Fruit fly (Drosophila melanogaster) ovary, adult (tissue): ENCODE data around the gene Nmd3.
A peak's percentile ranks its signal among the peaks of the same experiment; 100 is the strongest.

Experiments
- CG17801 ChIP-seq: fragments of 200-800 bp; optimal IDR thresholded peaks from 2 replicates; lab custom pipeline; 2019; ENCODE audit warnings: missing biosample characterization, mild to moderate bottlenecking, missing genetic modification characterization, moderate library complexity; ENCODE audit not compliant: partially characterized antibody

Gene Nmd3

dm6 chrX:2145114-2145513 is 39.4 kb downstream of the Nmd3 start, which contains the start of gene Pgd:
Gene Pgd, plus strand, starts transcription at chrX:2145136.
- TF ChIP-seq CG17801 = peak; percentile 73

- TF ChIP-seq CG17801 = no peak
These were observed 41.5 kb downstream of the Nmd3 start for dm6 chrX:2142935-2143312.

dm6 chrX:2142275-2142934 is 42.1 kb downstream of the Nmd3 start:
- no peak for TF ChIP-seq CG17801

DNA sequence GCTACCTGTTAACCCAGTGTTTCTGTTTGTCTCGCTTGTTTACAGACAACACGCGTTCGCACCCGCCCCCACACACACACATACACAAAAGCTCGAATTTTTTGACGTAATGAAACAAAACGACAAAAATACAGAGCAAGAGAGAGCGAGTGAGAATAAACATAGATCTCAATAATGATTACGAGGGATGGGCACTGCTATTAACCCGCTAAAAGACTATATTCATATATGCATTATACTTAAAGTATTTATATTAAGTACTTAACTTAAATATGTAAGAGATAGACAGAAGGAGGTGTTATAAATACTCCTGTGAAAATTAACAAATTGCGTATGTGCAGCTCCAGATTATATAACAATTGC is 42.6 kb downstream of the Nmd3 start:
- peak; percentile 53 for TF ChIP-seq CG17801

dm6 chrX:2141159-2141853 is 43.2 kb downstream of the Nmd3 start, which contains the start of gene D2hgdh:
Gene D2hgdh, plus strand, starts transcription at chrX:2141489.
- TF ChIP-seq CG17801 = peak; percentile 2

dm6 chrX:2140487-2140886 is 44.0 kb downstream of the Nmd3 start:
- no peak for TF ChIP-seq CG17801

dm6 chrX:2139610-2140009 is 44.9 kb downstream of the Nmd3 start:
- no peak for TF ChIP-seq CG17801

dm6 chrX:2138417-2138816 is 46.1 kb downstream of the Nmd3 start:
- no peak for TF ChIP-seq CG17801

- no peak for TF ChIP-seq CG17801
These were observed 46.3 kb downstream of the Nmd3 start, which contains the start of gene ph-p for dm6 chrX:2138342-2138416. Gene ph-p, minus strand, starts transcription at chrX:2138371.

dm6 chrX:2137587-2138341 is 46.7 kb downstream of the Nmd3 start:
- peak; percentile 97 for TF ChIP-seq CG17801

DNA sequence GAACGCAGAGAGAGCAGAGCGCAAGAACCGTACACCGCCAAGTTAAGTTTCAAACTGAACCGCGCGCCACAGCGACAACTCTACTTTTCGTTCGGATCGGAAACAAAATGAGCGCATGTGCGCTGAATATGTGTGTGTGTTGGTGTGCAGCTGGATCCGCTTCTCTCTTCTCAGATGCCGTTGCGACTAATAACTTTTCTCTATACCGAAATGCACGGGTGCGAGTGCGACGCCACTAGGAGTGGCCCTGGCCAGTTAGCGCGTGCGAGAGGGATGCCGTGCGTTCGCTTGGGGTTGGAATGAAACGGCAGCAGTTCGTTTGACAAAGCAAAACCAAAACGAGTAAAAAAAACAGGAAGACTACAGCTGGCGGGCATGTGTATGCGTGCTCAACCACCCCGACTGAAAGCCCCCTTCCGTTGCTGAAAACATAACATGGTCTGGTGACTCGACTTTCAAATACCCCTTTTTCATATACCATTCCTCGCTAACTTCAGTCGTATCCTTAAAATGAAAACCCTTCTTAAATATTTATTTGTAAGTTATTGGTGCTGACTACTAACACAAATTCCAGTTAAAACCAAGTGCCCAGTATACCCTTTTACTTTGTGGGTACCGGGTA is 47.5 kb downstream of the Nmd3 start:
- peak; percentile 97 for TF ChIP-seq CG17801

dm6 chrX:2135868-2136787 is 48.3 kb downstream of the Nmd3 start:
- TF ChIP-seq CG17801 = no peak

DNA sequence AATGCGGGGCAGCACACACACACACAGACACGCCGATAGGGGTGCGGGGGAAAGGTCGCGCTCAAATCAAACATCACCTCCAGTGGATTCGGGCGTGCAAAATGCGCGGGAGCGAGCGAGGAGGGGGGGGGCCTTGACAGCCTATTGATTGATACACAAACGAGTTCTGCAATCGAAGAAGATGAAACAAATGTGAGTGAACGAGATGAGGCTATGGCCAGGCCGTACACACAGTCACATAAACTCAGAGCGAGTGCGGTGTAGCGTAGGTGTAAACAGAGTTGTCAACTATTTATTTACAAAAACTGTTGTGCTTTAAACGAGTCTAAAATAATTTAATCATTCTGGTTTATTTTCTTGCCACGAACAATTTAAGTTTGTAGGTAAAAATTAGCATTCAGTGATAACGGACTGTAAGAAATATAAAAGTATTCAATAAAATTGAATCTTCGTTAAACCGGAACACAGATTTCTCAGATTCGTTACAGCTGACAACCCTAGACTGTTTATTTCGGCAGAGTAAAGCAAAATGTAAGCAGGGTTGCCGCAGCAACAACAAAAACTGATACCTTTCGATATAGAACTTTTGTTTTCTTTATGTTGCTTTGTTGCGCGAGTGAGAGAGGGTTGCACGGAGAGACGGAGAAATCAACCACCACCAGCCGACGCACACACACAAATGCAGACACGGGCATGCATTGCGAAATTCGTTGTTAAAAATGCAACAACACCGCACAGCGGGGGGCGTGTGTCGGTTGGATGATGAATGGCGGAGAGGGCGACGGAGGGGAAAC is 49.3 kb downstream of the Nmd3 start:
- peak; percentile 88 for TF ChIP-seq CG17801

DNA sequence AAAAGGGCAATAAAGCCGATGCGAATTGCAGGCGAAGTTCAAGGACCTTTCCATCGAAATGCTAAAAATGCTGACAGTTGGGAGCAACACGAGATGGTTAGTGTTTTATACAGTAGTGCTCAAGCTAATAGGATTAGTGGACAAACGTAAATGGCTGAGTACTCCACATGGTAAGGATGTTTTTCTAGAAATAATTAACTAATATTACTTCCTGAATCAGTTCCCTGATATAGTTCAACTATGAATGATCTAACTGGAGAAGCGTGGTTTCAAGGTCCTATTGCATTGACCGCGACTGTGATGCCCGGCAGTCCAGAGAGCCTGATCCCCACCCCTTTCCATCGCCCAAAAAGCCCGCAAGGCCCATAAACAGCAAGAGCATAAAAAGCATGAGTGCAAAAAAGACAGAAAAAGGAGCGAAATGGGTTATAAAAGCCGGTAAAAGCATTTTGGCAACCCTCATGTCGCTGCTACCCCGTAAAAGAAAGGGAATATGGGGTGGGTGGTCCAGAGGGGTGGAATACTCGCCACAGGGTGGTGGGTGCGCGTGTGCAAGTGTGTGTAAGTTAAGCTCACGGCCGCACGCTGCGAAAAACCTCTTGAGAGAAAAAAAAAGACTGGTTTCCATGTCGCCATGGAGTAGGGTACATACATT is 50.1 kb downstream of the Nmd3 start:
- TF ChIP-seq CG17801 = no peak
